Fruit fly (Drosophila melanogaster) whole organism, embryonic: ENCODE data around the gene ImpE3.

Experiments used
- CG10565 ChIP-seq: fragments of 200-800 bp; sonication (Bioruptor generic); optimal IDR thresholded peaks from 3 replicates; lab custom pipeline; 2016; ENCODE audit warnings: missing biosample characterization, mild to moderate bottlenecking, missing genetic modification characterization
- CG12219 ChIP-seq: fragments of 200-800 bp; sonication (Bioruptor generic); optimal IDR thresholded peaks from 3 replicates; lab custom pipeline; 2018; ENCODE audit warnings: missing biosample characterization, mild to moderate bottlenecking, missing genetic modification characterization
- CG12942 ChIP-seq: fragments of 200-800 bp; sonication (Bioruptor generic); optimal IDR thresholded peaks from 3 replicates; lab custom pipeline; 2016; ENCODE audit warnings: missing biosample characterization, missing genetic modification characterization
- CG13296 ChIP-seq: fragments of 200-800 bp; sonication (Bioruptor generic); optimal IDR thresholded peaks from 3 replicates; lab custom pipeline; 2018; ENCODE audit warnings: missing biosample characterization, mild to moderate bottlenecking, missing genetic modification characterization
- CG13624 ChIP-seq: fragments of 200-800 bp; sonication (Bioruptor generic); optimal IDR thresholded peaks from 2 replicates; lab custom pipeline; 2016; ENCODE audit warnings: missing biosample characterization, missing genetic modification characterization
- CG13775 ChIP-seq: fragments of 200-800 bp; sonication (Bioruptor generic); optimal IDR thresholded peaks from 3 replicates; lab custom pipeline; 2017; ENCODE audit warnings: missing biosample characterization, mild to moderate bottlenecking, missing genetic modification characterization
- CG14860 ChIP-seq: fragments of 200-800 bp; sonication (Bioruptor generic); IDR thresholded peaks from 3 replicates; pipeline ENCODE4 v1.3.6; 2022; ENCODE audit warnings: missing biosample characterization, missing genetic modification characterization; ENCODE audit not compliant: partially characterized antibody
- CG18262 ChIP-seq: fragments of 200-800 bp; optimal IDR thresholded peaks from 3 replicates; lab custom pipeline; 2019; ENCODE audit warnings: missing biosample characterization, mild to moderate bottlenecking, missing genetic modification characterization, moderate library complexity
- CG31388 ChIP-seq: fragments of 200-800 bp; sonication (Bioruptor generic); optimal IDR thresholded peaks from 2 replicates; lab custom pipeline; 2016; ENCODE audit warnings: missing biosample characterization, missing genetic modification characterization
- CG3995 ChIP-seq: fragments of 200-800 bp; sonication (Bioruptor generic); optimal IDR thresholded peaks from 3 replicates; lab custom pipeline; 2016; ENCODE audit warnings: missing biosample characterization, missing genetic modification characterization
- CG4617 ChIP-seq: fragments of 200-800 bp; sonication (Bioruptor generic); optimal IDR thresholded peaks from 3 replicates; lab custom pipeline; 2016; ENCODE audit warnings: missing biosample characterization, missing genetic modification characterization, borderline replicate concordance
- CG6254 ChIP-seq: fragments of 200-800 bp; sonication (Bioruptor generic); optimal IDR thresholded peaks from 3 replicates; lab custom pipeline; 2017; ENCODE audit warnings: mild to moderate bottlenecking, missing biosample characterization, missing genetic modification reagents, missing genetic modification characterization
- CG6272 ChIP-seq: fragments of 200-800 bp; sonication (Bioruptor generic); IDR thresholded peaks from 2 replicates; pipeline ENCODE4 v1.3.6; 2022; ENCODE audit warnings: missing biosample characterization, missing genetic modification characterization
- CG7556 ChIP-seq: fragments of 200-800 bp; sonication (Bioruptor generic); optimal IDR thresholded peaks from 2 replicates; lab custom pipeline; 2017; ENCODE audit warnings: missing biosample characterization, mild to moderate bottlenecking, missing genetic modification characterization
- CG7987 ChIP-seq: fragments of 200-800 bp; sonication (Bioruptor generic); optimal IDR thresholded peaks from 2 replicates; lab custom pipeline; 2018; ENCODE audit warnings: missing biosample characterization, mild to moderate bottlenecking, missing genetic modification characterization, moderate library complexity
- CG8359 ChIP-seq: fragments of 200-800 bp; sonication (Bioruptor generic); optimal IDR thresholded peaks from 2 replicates; lab custom pipeline; 2017; ENCODE audit warnings: missing biosample characterization, mild to moderate bottlenecking, missing genetic modification characterization, borderline replicate concordance
- CG9609 ChIP-seq: fragments of 200-800 bp; sonication (Bioruptor generic); optimal IDR thresholded peaks from 3 replicates; lab custom pipeline; 2016; ENCODE audit warnings: missing biosample characterization, missing genetic modification characterization
- Camta ChIP-seq: fragments of 200-800 bp; sonication (Bioruptor generic); optimal IDR thresholded peaks from 2 replicates; lab custom pipeline; 2016; ENCODE audit warnings: missing biosample characterization, missing genetic modification characterization
- CkIIα-i1 ChIP-seq: fragments of 200-800 bp; sonication (Bioruptor generic); IDR thresholded peaks from 2 replicates; pipeline ENCODE4 v1.3.6; 2022; ENCODE audit warnings: missing biosample characterization, missing genetic modification characterization
- Dbx ChIP-seq: fragments of 200-800 bp; sonication (Bioruptor generic); IDR thresholded peaks from 3 replicates; pipeline ENCODE4 v1.3.6; 2022; ENCODE audit warnings: missing biosample characterization, missing genetic modification characterization
- Fer1 ChIP-seq: fragments of 200-800 bp; sonication (Bioruptor generic); optimal IDR thresholded peaks from 2 replicates; lab custom pipeline; 2017; ENCODE audit warnings: missing biosample characterization, mild to moderate bottlenecking, missing genetic modification characterization
- HHEX ChIP-seq: fragments of 200-800 bp; sonication (Bioruptor generic); optimal IDR thresholded peaks from 3 replicates; lab custom pipeline; 2017; ENCODE audit warnings: missing biosample characterization, mild to moderate bottlenecking, missing genetic modification characterization, missing genetic modification reagents
- HmgZ ChIP-seq: fragments of 200-800 bp; sonication (Bioruptor generic); optimal IDR thresholded peaks from 2 replicates; lab custom pipeline; 2018; ENCODE audit warnings: missing biosample characterization, mild to moderate bottlenecking, missing genetic modification characterization
- Meics ChIP-seq: fragments of 200-800 bp; sonication (Bioruptor generic); optimal IDR thresholded peaks from 2 replicates; lab custom pipeline; 2017; ENCODE audit warnings: missing biosample characterization, mild to moderate bottlenecking, missing genetic modification characterization
- Opbp ChIP-seq: fragments of 200-800 bp; sonication (Bioruptor generic); IDR thresholded peaks from 3 replicates; pipeline ENCODE4 v1.3.6; 2022; ENCODE audit warnings: missing biosample characterization, missing genetic modification characterization; ENCODE audit not compliant: partially characterized antibody
- Side ChIP-seq: fragments of 200-800 bp; sonication (Bioruptor generic); optimal IDR thresholded peaks from 2 replicates; lab custom pipeline; 2016; ENCODE audit warnings: missing biosample characterization, missing genetic modification characterization
- Taf1 ChIP-seq: fragments of 200-800 bp; sonication (Bioruptor generic); IDR thresholded peaks from 2 replicates; pipeline ENCODE4 v1.3.6; 2022; ENCODE audit warnings: missing biosample characterization, missing genetic modification characterization
- ara ChIP-seq: fragments of 200-800 bp; sonication (Bioruptor generic); IDR thresholded peaks from 2 replicates; pipeline ENCODE4 v1.3.6; 2022; ENCODE audit warnings: missing biosample characterization, missing genetic modification characterization
- bbx ChIP-seq: fragments of 200-800 bp; sonication (Bioruptor generic); IDR thresholded peaks from 2 replicates; pipeline ENCODE4 v1.3.6; 2022; ENCODE audit warnings: missing biosample characterization, missing genetic modification characterization; ENCODE audit not compliant: partially characterized antibody
- bsh ChIP-seq, 2 experiments: fragments of 200-800 bp; sonication (Bioruptor generic); optimal IDR thresholded peaks; 2 replicates each; lab custom pipeline; 2017 to 2018; ENCODE audit warnings: mild to moderate bottlenecking in 2 of 2, missing biosample characterization in 2 of 2, missing genetic modification characterization in 2 of 2, moderate library complexity in 1 of 2
- croc ChIP-seq: fragments of 200-800 bp; sonication (Bioruptor generic); conservative IDR thresholded peaks from 3 replicates; pipeline ENCODE4 v1.3.6; 2022; ENCODE audit warnings: missing biosample characterization, missing genetic modification characterization
- dan ChIP-seq: fragments of 200-800 bp; sonication (Bioruptor generic); IDR thresholded peaks from 2 replicates; pipeline ENCODE4 v1.3.6; 2022; ENCODE audit warnings: missing biosample characterization, missing genetic modification characterization
- dmrt11E ChIP-seq: fragments of 200-800 bp; sonication (Bioruptor generic); optimal IDR thresholded peaks from 3 replicates; lab custom pipeline; 2018; ENCODE audit warnings: missing biosample characterization, mild to moderate bottlenecking, missing genetic modification characterization, moderate library complexity
- insv ChIP-seq, 2 experiments: fragments of 200-800 bp; sonication (Bioruptor generic); optimal IDR thresholded peaks; 3 replicates each; lab custom pipeline; 2016 to 2018; ENCODE audit warnings: missing biosample characterization in 2 of 2, missing genetic modification characterization in 2 of 2
- lov ChIP-seq, 2 experiments: fragments of 200-800 bp in 1 of 2; fragments of >200 bp in 1 of 2; sonication (Bioruptor generic) in 1 of 2; IDR thresholded peaks in 1 of 2; optimal IDR thresholded peaks in 1 of 2; 2 replicates in 1 of 2; 3 replicates in 1 of 2; pipeline versions ENCODE4 v1.3.6 to Lab custom; 2017 to 2022; ENCODE audit warnings: missing biosample characterization in 1 of 2, missing genetic modification characterization in 1 of 2
- luna ChIP-seq: fragments of 200-800 bp; sonication (Bioruptor generic); optimal IDR thresholded peaks from 2 replicates; lab custom pipeline; 2016; ENCODE audit warnings: missing biosample characterization, missing genetic modification characterization
- pita ChIP-seq: fragments of 200-800 bp; sonication (Bioruptor generic); optimal IDR thresholded peaks from 2 replicates; lab custom pipeline; 2017; ENCODE audit warnings: missing biosample characterization, mild to moderate bottlenecking, missing genetic modification characterization
- pum ChIP-seq: fragments of 200-800 bp; sonication (Bioruptor generic); optimal IDR thresholded peaks from 2 replicates; lab custom pipeline; 2016; ENCODE audit warnings: missing biosample characterization, missing genetic modification characterization
- ranshi ChIP-seq: fragments of 200-800 bp; sonication (Bioruptor generic); IDR thresholded peaks from 2 replicates; pipeline ENCODE4 v1.3.6; 2022; ENCODE audit warnings: missing biosample characterization, missing genetic modification characterization
- row ChIP-seq: fragments of 200-800 bp; sonication (Bioruptor generic); IDR thresholded peaks from 3 replicates; pipeline ENCODE4 v1.3.6; 2022; ENCODE audit warnings: missing biosample characterization, missing genetic modification characterization
- sob ChIP-seq: fragments of 200-800 bp; sonication (Bioruptor generic); IDR thresholded peaks from 2 replicates; pipeline ENCODE4 v1.3.6; 2022; ENCODE audit warnings: missing biosample characterization, missing genetic modification characterization
- sr ChIP-seq: fragments of 200-800 bp; sonication (Bioruptor generic); IDR thresholded peaks from 3 replicates; pipeline ENCODE4 v1.3.6; 2022; ENCODE audit warnings: missing biosample characterization, missing genetic modification characterization
- tll ChIP-seq, 2 experiments: fragments of 200-800 bp in 1 of 2; fragments of >200 bp in 1 of 2; sonication (Bioruptor generic) in 1 of 2; optimal IDR thresholded peaks; 2 replicates each; lab custom pipeline; 2017 to 2019; ENCODE audit warnings: missing biosample characterization in 2 of 2, missing genetic modification characterization in 2 of 2, mild to moderate bottlenecking in 1 of 2, moderate library complexity in 1 of 2
- vfl ChIP-seq: fragments of 200-800 bp; sonication (Bioruptor generic); optimal IDR thresholded peaks from 2 replicates; lab custom pipeline; 2016; ENCODE audit warnings: missing biosample characterization, missing genetic modification characterization
- vnd ChIP-seq: fragments of 200-800 bp; sonication (Bioruptor generic); IDR thresholded peaks from 3 replicates; pipeline ENCODE4 v1.3.6; 2022; ENCODE audit warnings: missing biosample characterization, missing genetic modification characterization; ENCODE audit not compliant: partially characterized antibody
- zen ChIP-seq: fragments of 200-800 bp; sonication (Bioruptor generic); optimal IDR thresholded peaks from 3 replicates; lab custom pipeline; 2018; ENCODE audit warnings: missing biosample characterization, mild to moderate bottlenecking, missing genetic modification characterization, moderate library complexity
- zf30C ChIP-seq: fragments of 200-800 bp; sonication (Bioruptor generic); optimal IDR thresholded peaks from 3 replicates; lab custom pipeline; 2018; ENCODE audit warnings: missing biosample characterization, mild to moderate bottlenecking, missing genetic modification characterization

The ImpE3 gene

dm6 chr3R:8013121-8014009 lies 16.0 kb downstream of the ImpE3 start, which contains the start of the genes CG10435 and Pbp95 (continued):
- peak in 1 of 2 experiments; percentile 98 for TF ChIP-seq tll (GFP tag; optimal IDR thresholded peaks at IDR 0.05; lab: Kevin White, UChicago)
- TF ChIP-seq insv (GFP tag; optimal IDR thresholded peaks at IDR 0.05; lab: Kevin White, UChicago): peak in 1 of 2 experiments; percentile 32
- peak; percentile 55; the same call in 2 of the 3 replicates for TF ChIP-seq vnd
- no peak for TF ChIP-seq CG10565 (GFP tag; lab: Kevin White, UChicago)
- no peak for TF ChIP-seq CG8359
- peak; percentile 38 for TF ChIP-seq CG9609
- TF ChIP-seq CG7987 (GFP tag; lab: Kevin White, UChicago): peak; percentile 5
- 0 out of 2 replicates have a peak, but pooled peaks have one; percentile 26 for TF ChIP-seq ranshi
- no peak for TF ChIP-seq zf30C (GFP tag; lab: Kevin White, UChicago)
- no peak for TF ChIP-seq croc (GFP tag; lab: Robert Waterston, UW)
- TF ChIP-seq CG6272 (GFP tag; lab: Robert Waterston, UW): peak; percentile 70
- peak; percentile 44 for TF ChIP-seq Taf1 (GFP tag; lab: Robert Waterston, UW)
- peak; percentile 67; the same call in 1 of the 3 replicates for TF ChIP-seq Dbx (GFP tag; lab: Robert Waterston, UW)
- peak; percentile 41 for TF ChIP-seq CG12942
- TF ChIP-seq Fer1: no peak
- TF ChIP-seq CG7556: no peak
- TF ChIP-seq Side: peak; percentile 29
- no peak for TF ChIP-seq CG12219
- peak; percentile 69 for TF ChIP-seq row (GFP tag; lab: Robert Waterston, UW)
- TF ChIP-seq ara: no peak
- no peak for TF ChIP-seq Meics (GFP tag; lab: Kevin White, UChicago)
- peak; percentile 66 for TF ChIP-seq CG13624 (GFP tag; lab: Kevin White, UChicago)
- TF ChIP-seq CkIIα-i1: no peak
- peak; percentile 54 for TF ChIP-seq HmgZ (tag; lab: Kevin White, UChicago)
- TF ChIP-seq CG13296 (GFP tag; lab: Kevin White, UChicago): no peak
- peak; percentile 52; the same call in 1 of the 3 replicates for TF ChIP-seq Opbp (GFP tag; lab: Robert Waterston, UW)
- TF ChIP-seq pita (GFP tag; lab: Kevin White, UChicago): no peak
- peak; percentile 30 for TF ChIP-seq CG6254 (GFP tag; lab: Kevin White, UChicago)
- peak in 1 of 2 experiments; percentile 34 for TF ChIP-seq bsh (GFP tag; optimal IDR thresholded peaks at IDR 0.05; lab: Kevin White, UChicago)
- peak; percentile 67 for TF ChIP-seq vfl
- peak; percentile 52 for TF ChIP-seq Camta
- no peak for TF ChIP-seq zen
- TF ChIP-seq CG31388 (GFP tag; lab: Kevin White, UChicago): no peak
- TF ChIP-seq HHEX: peak; percentile 21
- no peak for TF ChIP-seq luna
- peak; percentile 72 for TF ChIP-seq sob (GFP tag; lab: Robert Waterston, UW)
- peak; percentile 44; the same call in 1 of the 3 replicates for TF ChIP-seq CG14860
- TF ChIP-seq CG3995: peak; percentile 57
- peak; percentile 56 for TF ChIP-seq CG13775
- no peak for TF ChIP-seq dan (GFP tag; lab: Robert Waterston, UW)
- no peak for TF ChIP-seq CG18262
- no peak for TF ChIP-seq lov (optimal IDR thresholded peaks at IDR 0.05; lab: Kevin White, UChicago)
- no peak for TF ChIP-seq lov (GFP tag; IDR thresholded peaks at IDR 0.05; lab: Robert Waterston, UW)
- TF ChIP-seq sr (GFP tag; lab: Robert Waterston, UW): 0 out of 3 replicates have a peak, but pooled peaks have one; percentile 19
- peak; percentile 24 for TF ChIP-seq dmrt11E (tag; lab: Kevin White, UChicago)
- TF ChIP-seq bbx: peak; percentile 68
- no peak for TF ChIP-seq CG4617 (GFP tag; lab: Kevin White, UChicago)
- peak; percentile 29 for TF ChIP-seq pum (GFP tag; lab: Kevin White, UChicago)
